Worm (Caenorhabditis elegans) whole organism, L1 larva: ENCODE data around the gene F38H4.3.

Experiments
- ceh-88 ChIP-seq: fragments of 200-800 bp; sonication (Bioruptor generic); IDR thresholded peaks from 2 replicates; pipeline ENCODE4 v1.3.6; 2022; ENCODE audit warnings: missing genetic modification characterization, missing compliant biosample characterization
- fos-1 ChIP-seq: fragments of 150-350 bp; optimal IDR thresholded peaks from 2 replicates; lab custom pipeline; 2014; ENCODE audit warnings: missing biosample characterization, missing genetic modification characterization
- lin-13 ChIP-seq: fragments of 150-350 bp; optimal IDR thresholded peaks from 2 replicates; lab custom pipeline; 2014; ENCODE audit warnings: missing biosample characterization, missing genetic modification reagents, missing genetic modification characterization
- nhr-237 ChIP-seq: fragments of 150-350 bp; optimal IDR thresholded peaks from 2 replicates; lab custom pipeline; 2014; ENCODE audit warnings: missing biosample characterization, missing genetic modification characterization
- nhr-28 ChIP-seq: fragments of 150-350 bp; optimal IDR thresholded peaks from 2 replicates; lab custom pipeline; 2014; ENCODE audit warnings: missing biosample characterization, missing genetic modification characterization
- nhr-71 ChIP-seq: sonication (generic microtip); optimal IDR thresholded peaks from 2 replicates; lab custom pipeline; 2016; ENCODE audit warnings: mild to moderate bottlenecking, missing genetic modification characterization, moderate library complexity, missing compliant biosample characterization
- snpc-4 ChIP-seq: fragments of 150-350 bp; optimal IDR thresholded peaks from 2 replicates; lab custom pipeline; 2014; ENCODE audit warnings: missing biosample characterization, missing genetic modification characterization
- unc-62 ChIP-seq: fragments of 150-350 bp; optimal IDR thresholded peaks from 2 replicates; lab custom pipeline; 2014; ENCODE audit warnings: missing biosample characterization, missing genetic modification reagents, missing genetic modification characterization

DNA sequence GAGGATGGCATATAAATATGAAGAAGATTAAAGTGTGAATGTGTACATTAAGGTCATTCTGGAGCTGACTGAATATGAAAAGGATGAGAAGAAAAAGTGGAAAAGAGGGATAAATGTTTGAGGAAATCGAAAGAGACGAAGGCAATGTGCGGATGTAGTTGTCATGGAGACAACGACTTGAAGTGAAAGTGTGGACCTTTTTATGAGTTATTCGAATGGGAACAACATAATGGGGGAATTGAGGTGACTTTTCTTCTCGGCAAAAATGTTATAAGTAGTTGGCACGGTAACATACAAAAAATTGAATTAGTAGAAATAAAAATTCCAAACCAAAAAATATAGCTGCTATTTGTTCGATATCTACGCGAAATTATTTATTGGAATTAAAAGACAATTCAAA, 41.1 kb upstream of the F38H4.3 start, which contains the start of gene dyf-18:
- TF ChIP-seq nhr-28 (tag; lab: Kevin White, UChicago) = no peak
- no peak for TF ChIP-seq snpc-4 (tag; lab: Kevin White, UChicago)
- TF ChIP-seq ceh-88 = no peak
- no peak for TF ChIP-seq nhr-71 (tag; lab: Kevin White, UChicago)
- TF ChIP-seq unc-62 (GFP tag; lab: Kevin White, UChicago) = no peak
- TF ChIP-seq lin-13 (GFP tag; lab: Kevin White, UChicago) = no peak
- TF ChIP-seq nhr-237 = no peak
- no peak for TF ChIP-seq fos-1 (tag; lab: Kevin White, UChicago)
